Fruit fly (Drosophila melanogaster) whole organism, embryonic: ENCODE results near the gene CG14079.
A peak's percentile ranks its signal among the peaks of the same experiment; 100 is the strongest.

ENCODE experiments used
- B-H2 ChIP-seq: fragments of 200-800 bp; sonication (Bioruptor generic); optimal IDR thresholded peaks from 2 replicates; lab custom pipeline; 2018; ENCODE audit warnings: missing biosample characterization, mild to moderate bottlenecking, missing genetic modification characterization
- Blimp-1 ChIP-seq: fragments of 200-800 bp; sonication (Bioruptor generic); optimal IDR thresholded peaks from 3 replicates; lab custom pipeline; 2018; ENCODE audit warnings: missing biosample characterization, missing genetic modification characterization, mild to moderate bottlenecking, moderate library complexity, missing genetic modification reagents
- CG11085 ChIP-seq: fragments of 200-800 bp; sonication (Bioruptor generic); IDR thresholded peaks from 2 replicates; pipeline ENCODE4 v1.3.6; 2022; ENCODE audit warnings: missing biosample characterization, missing genetic modification characterization
- CG11695 ChIP-seq: fragments of 200-800 bp; sonication (Bioruptor generic); IDR thresholded peaks from 3 replicates; pipeline ENCODE4 v1.3.6; 2022; ENCODE audit warnings: missing biosample characterization, missing genetic modification characterization
- CG13624 ChIP-seq: fragments of 200-800 bp; sonication (Bioruptor generic); optimal IDR thresholded peaks from 2 replicates; lab custom pipeline; 2016; ENCODE audit warnings: missing biosample characterization, missing genetic modification characterization
- CG16779 ChIP-seq: fragments of 200-800 bp; sonication (Bioruptor generic); IDR thresholded peaks from 2 replicates; pipeline ENCODE4 v1.3.6; 2022; ENCODE audit warnings: missing biosample characterization, missing genetic modification characterization
- CG2199 ChIP-seq: fragments of 200-800 bp; sonication (Bioruptor generic); IDR thresholded peaks from 3 replicates; pipeline ENCODE4 v1.3.6; 2022; ENCODE audit warnings: missing biosample characterization, missing genetic modification characterization
- CG2678 ChIP-seq: fragments of 200-800 bp; sonication (Bioruptor generic); optimal IDR thresholded peaks from 3 replicates; lab custom pipeline; 2019; ENCODE audit warnings: missing biosample characterization, mild to moderate bottlenecking, missing genetic modification characterization, moderate library complexity
- CG30403 ChIP-seq: fragments of 200-800 bp; sonication (Bioruptor generic); optimal IDR thresholded peaks from 3 replicates; lab custom pipeline; 2016; ENCODE audit warnings: missing biosample characterization, missing genetic modification characterization
- CG31224 ChIP-seq: fragments of 200-800 bp; sonication (Bioruptor generic); IDR thresholded peaks from 2 replicates; pipeline ENCODE4 v1.3.6; 2022; ENCODE audit warnings: missing biosample characterization, missing genetic modification characterization
- CG32532 ChIP-seq: fragments of 200-800 bp; sonication (Bioruptor generic); IDR thresholded peaks from 2 replicates; pipeline ENCODE4 v1.3.6; 2022; ENCODE audit warnings: missing biosample characterization, missing genetic modification characterization
- CG43689 ChIP-seq: fragments of 200-800 bp; sonication (Bioruptor generic); IDR thresholded peaks from 2 replicates; pipeline ENCODE4 v1.3.6; 2022; ENCODE audit warnings: missing biosample characterization, missing genetic modification characterization
- CG4424 ChIP-seq: fragments of 200-800 bp; sonication (Bioruptor generic); optimal IDR thresholded peaks from 3 replicates; lab custom pipeline; 2016; ENCODE audit warnings: missing biosample characterization, missing genetic modification characterization
- CG5953 ChIP-seq: fragments of 200-800 bp; sonication (Bioruptor generic); IDR thresholded peaks from 2 replicates; pipeline ENCODE4 v1.3.6; 2022; ENCODE audit warnings: missing biosample characterization, missing genetic modification characterization
- CG6813 ChIP-seq: fragments of 200-800 bp; sonication (Bioruptor generic); optimal IDR thresholded peaks from 2 replicates; lab custom pipeline; 2017; ENCODE audit warnings: missing biosample characterization, missing genetic modification characterization, mild to moderate bottlenecking, moderate library complexity, missing genetic modification reagents
- CG7271 ChIP-seq: fragments of 200-800 bp; sonication (Bioruptor generic); optimal IDR thresholded peaks from 2 replicates; lab custom pipeline; 2018; ENCODE audit warnings: missing biosample characterization, mild to moderate bottlenecking, missing genetic modification characterization, moderate library complexity
- CG7839 ChIP-seq: fragments of 200-800 bp; sonication (Bioruptor generic); optimal IDR thresholded peaks from 3 replicates; lab custom pipeline; 2018; ENCODE audit warnings: missing biosample characterization, mild to moderate bottlenecking, missing genetic modification characterization, moderate library complexity
- CHES-1-like ChIP-seq: fragments of 200-800 bp; sonication (Bioruptor generic); optimal IDR thresholded peaks from 2 replicates; lab custom pipeline; 2016; ENCODE audit warnings: missing biosample characterization, missing genetic modification characterization
- D19B ChIP-seq: fragments of 200-800 bp; sonication (Bioruptor generic); optimal IDR thresholded peaks from 2 replicates; lab custom pipeline; 2017; ENCODE audit warnings: missing biosample characterization, mild to moderate bottlenecking, missing genetic modification characterization
- Dfd ChIP-seq, 2 experiments: fragments of >200 bp; optimal IDR thresholded peaks; 2 replicates each; lab custom pipeline; 2017; ENCODE audit warnings: missing biosample characterization in 2 of 2, missing genetic modification characterization in 2 of 2
- Dp ChIP-seq: fragments of 200-800 bp; sonication (Bioruptor generic); optimal IDR thresholded peaks from 2 replicates; lab custom pipeline; 2018; ENCODE audit warnings: missing biosample characterization, mild to moderate bottlenecking, missing genetic modification characterization, moderate library complexity
- Fer1 ChIP-seq: fragments of 200-800 bp; sonication (Bioruptor generic); optimal IDR thresholded peaks from 2 replicates; lab custom pipeline; 2017; ENCODE audit warnings: missing biosample characterization, mild to moderate bottlenecking, missing genetic modification characterization
- HLH3B ChIP-seq: fragments of 200-800 bp; sonication (Bioruptor generic); IDR thresholded peaks from 2 replicates; pipeline ENCODE4 v1.3.6; 2022; ENCODE audit warnings: missing biosample characterization, missing genetic modification characterization
- Hmr ChIP-seq: fragments of 200-800 bp; sonication (Bioruptor generic); optimal IDR thresholded peaks from 3 replicates; lab custom pipeline; 2017; ENCODE audit warnings: mild to moderate bottlenecking, missing biosample characterization, missing genetic modification reagents, missing genetic modification characterization
- Pdp1 ChIP-seq, 2 experiments: fragments of 200-800 bp; sonication (Bioruptor generic); optimal IDR thresholded peaks; 3 replicates each; lab custom pipeline; 2016; ENCODE audit warnings: missing biosample characterization in 2 of 2, missing genetic modification characterization in 2 of 2, mild to moderate bottlenecking in 1 of 2, moderate library complexity in 1 of 2
- Xrp1 ChIP-seq: fragments of 200-800 bp; sonication (Bioruptor generic); IDR thresholded peaks from 2 replicates; pipeline ENCODE4 v1.3.6; 2022; ENCODE audit warnings: missing biosample characterization, missing genetic modification characterization
- bsh ChIP-seq, 2 experiments: fragments of 200-800 bp; sonication (Bioruptor generic); optimal IDR thresholded peaks; 2 replicates each; lab custom pipeline; 2017 to 2018; ENCODE audit warnings: mild to moderate bottlenecking in 2 of 2, missing biosample characterization in 2 of 2, missing genetic modification characterization in 2 of 2, moderate library complexity in 1 of 2
- chm ChIP-seq: fragments of 200-800 bp; sonication (Bioruptor generic); IDR thresholded peaks from 2 replicates; pipeline ENCODE4 v1.3.6; 2022; ENCODE audit warnings: missing biosample characterization, missing genetic modification characterization
- dmrt11E ChIP-seq: fragments of 200-800 bp; sonication (Bioruptor generic); optimal IDR thresholded peaks from 3 replicates; lab custom pipeline; 2018; ENCODE audit warnings: missing biosample characterization, mild to moderate bottlenecking, missing genetic modification characterization, moderate library complexity
- ems ChIP-seq: fragments of 200-800 bp; sonication (Bioruptor generic); optimal IDR thresholded peaks from 3 replicates; lab custom pipeline; 2016; ENCODE audit warnings: missing biosample characterization, missing genetic modification characterization
- eyg ChIP-seq: fragments of 200-800 bp; sonication (Bioruptor generic); optimal IDR thresholded peaks from 3 replicates; lab custom pipeline; 2016; ENCODE audit warnings: missing biosample characterization, missing genetic modification characterization
- fu2 ChIP-seq: fragments of 200-800 bp; sonication (Bioruptor generic); optimal IDR thresholded peaks from 2 replicates; lab custom pipeline; 2016; ENCODE audit warnings: missing biosample characterization, missing genetic modification characterization
- ken ChIP-seq: fragments of 200-800 bp; sonication (Bioruptor generic); IDR thresholded peaks from 3 replicates; pipeline ENCODE4 v1.3.6; 2022; ENCODE audit warnings: missing biosample characterization, missing genetic modification characterization
- lmd ChIP-seq: fragments of 200-800 bp; sonication (Bioruptor generic); IDR thresholded peaks from 2 replicates; pipeline ENCODE4 v1.3.6; 2022; ENCODE audit warnings: missing biosample characterization, missing genetic modification characterization
- maf-S ChIP-seq: fragments of 200-800 bp; sonication (Bioruptor generic); optimal IDR thresholded peaks from 2 replicates; lab custom pipeline; 2016; ENCODE audit warnings: missing biosample characterization, missing genetic modification characterization
- mirr ChIP-seq: fragments of 200-800 bp; sonication (Bioruptor generic); optimal IDR thresholded peaks from 3 replicates; lab custom pipeline; 2018; ENCODE audit warnings: missing biosample characterization, mild to moderate bottlenecking, missing genetic modification characterization
- nau ChIP-seq: fragments of 200-800 bp; sonication (Bioruptor generic); optimal IDR thresholded peaks from 3 replicates; lab custom pipeline; 2017; ENCODE audit warnings: missing biosample characterization, mild to moderate bottlenecking, missing genetic modification characterization, missing genetic modification reagents
- peb ChIP-seq: fragments of 200-800 bp; sonication (Bioruptor generic); IDR thresholded peaks from 2 replicates; pipeline ENCODE4 v1.3.6; 2022; ENCODE audit warnings: missing biosample characterization, missing genetic modification characterization
- pnt ChIP-seq: fragments of 200-800 bp; sonication (Bioruptor generic); optimal IDR thresholded peaks from 3 replicates; lab custom pipeline; 2016; ENCODE audit warnings: missing biosample characterization, missing genetic modification characterization
- rib ChIP-seq: fragments of 200-800 bp; sonication (Bioruptor generic); IDR thresholded peaks from 2 replicates; pipeline ENCODE4 v1.3.6; 2022; ENCODE audit warnings: missing biosample characterization, missing genetic modification characterization
- scrt ChIP-seq: fragments of 200-800 bp; sonication (Bioruptor generic); optimal IDR thresholded peaks from 2 replicates; lab custom pipeline; 2018; ENCODE audit warnings: missing biosample characterization, mild to moderate bottlenecking, missing genetic modification characterization, moderate library complexity
- sob ChIP-seq: fragments of 200-800 bp; sonication (Bioruptor generic); IDR thresholded peaks from 2 replicates; pipeline ENCODE4 v1.3.6; 2022; ENCODE audit warnings: missing biosample characterization, missing genetic modification characterization
- sqz ChIP-seq: fragments of 200-800 bp; sonication (Bioruptor generic); optimal IDR thresholded peaks from 3 replicates; lab custom pipeline; 2018; ENCODE audit warnings: missing biosample characterization, mild to moderate bottlenecking, missing genetic modification characterization
- sug ChIP-seq: fragments of 200-800 bp; optimal IDR thresholded peaks from 2 replicates; lab custom pipeline; 2019; ENCODE audit warnings: missing biosample characterization, mild to moderate bottlenecking, missing genetic modification characterization, moderate library complexity
- trh ChIP-seq: fragments of 200-800 bp; sonication (Bioruptor generic); optimal IDR thresholded peaks from 2 replicates; lab custom pipeline; 2016; ENCODE audit warnings: missing biosample characterization, missing genetic modification characterization
- ttk ChIP-seq: fragments of 200-800 bp; sonication (Bioruptor generic); IDR thresholded peaks from 2 replicates; pipeline ENCODE4 v2.1.2; 2022; ENCODE audit warnings: missing biosample characterization, missing genetic modification characterization
- usp ChIP-seq: fragments of >200 bp; optimal IDR thresholded peaks from 2 replicates; lab custom pipeline; 2017; ENCODE audit warnings: missing biosample characterization, missing genetic modification characterization
- vvl ChIP-seq: fragments of 200-800 bp; sonication (Bioruptor generic); IDR thresholded peaks from 2 replicates; pipeline ENCODE4 v1.3.6; 2022; ENCODE audit warnings: missing biosample characterization, missing genetic modification characterization
- wor ChIP-seq: fragments of 200-800 bp; sonication (Bioruptor generic); IDR thresholded peaks from 2 replicates; pipeline ENCODE4 v1.3.6; 2022; ENCODE audit warnings: missing biosample characterization, missing genetic modification characterization
- z ChIP-seq: fragments of 200-800 bp; sonication (Bioruptor generic); IDR thresholded peaks from 3 replicates; pipeline ENCODE4 v1.3.6; 2022; ENCODE audit warnings: missing biosample characterization, missing genetic modification characterization

The CG14079 gene

DNA sequence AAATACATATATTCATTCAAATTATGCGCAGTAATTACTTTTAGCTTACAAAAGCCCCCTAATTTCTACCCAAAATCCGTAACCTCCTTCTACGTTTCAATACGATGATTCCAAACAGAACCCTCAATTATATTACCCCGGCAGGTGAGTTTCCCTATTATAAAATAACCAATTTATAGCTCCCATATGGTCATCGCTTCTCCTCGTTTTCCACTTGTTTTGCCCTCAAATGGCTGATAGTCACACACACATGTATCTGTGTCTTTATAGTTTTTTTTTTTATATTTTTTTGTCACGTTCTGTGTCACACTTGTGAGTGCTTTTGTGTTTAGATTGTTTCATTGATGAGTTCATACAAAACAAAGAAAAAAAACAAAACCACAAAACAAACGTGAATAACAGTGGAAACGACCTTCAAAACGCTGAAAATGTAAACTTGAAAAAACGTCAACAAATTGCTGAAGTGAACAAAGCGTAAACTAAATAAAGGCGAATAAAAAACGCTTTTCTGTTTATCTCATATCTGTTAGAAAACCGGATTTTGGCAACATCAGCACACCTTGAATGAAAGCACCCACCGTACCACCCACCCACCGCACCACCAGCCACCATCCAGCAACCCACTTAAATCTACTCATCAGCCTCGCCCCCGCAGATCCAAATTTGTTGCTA, 26.5 kb upstream of the CG14079 start (continued):
- TF ChIP-seq sug (tag; lab: Kevin White, UChicago) (peak; percentile 13), nau (GFP tag; lab: Kevin White, UChicago) (peak; percentile 48), CG31224 (peak; percentile 11; the same call in 1 of the 2 replicates), HLH3B (GFP tag; lab: Robert Waterston, UW) (peak; percentile 18; the same call in 1 of the 2 replicates), bsh (GFP tag; optimal IDR thresholded peaks at IDR 0.05; lab: Kevin White, UChicago) (no peak), CG11695 (GFP tag; lab: Robert Waterston, UW) (peak; percentile 31; the same call in 1 of the 3 replicates), CG2678 (tag; lab: Kevin White, UChicago) (peak; percentile 57), dmrt11E (tag; lab: Kevin White, UChicago) (no peak), fu2 (GFP tag; lab: Kevin White, UChicago) (no peak), CG5953 (no peak), vvl (peak; percentile 43), Dfd (GFP tag; optimal IDR thresholded peaks at IDR 0.05; lab: Kevin White, UChicago) (no peak), ttk (no peak), maf-S (GFP tag; lab: Kevin White, UChicago) (no peak), wor (GFP tag; lab: Robert Waterston, UW) (no peak), rib (GFP tag; lab: Robert Waterston, UW) (peak; percentile 76; the same call in 1 of the 2 replicates), B-H2 (peak; percentile 62), scrt (GFP tag; lab: Kevin White, UChicago) (peak; percentile 38), CG43689 (GFP tag; lab: Robert Waterston, UW) (no peak), sqz (GFP tag; lab: Kevin White, UChicago) (peak; percentile 80), CG32532 (GFP tag; lab: Robert Waterston, UW) (peak; percentile 67), CG30403 (GFP tag; lab: Kevin White, UChicago) (peak; percentile 17), z (0 out of 3 replicates have a peak, but pooled peaks have one; percentile 62), CG2199 (0 out of 3 replicates have a peak, but pooled peaks have one; percentile 18), CG16779 (GFP tag; lab: Robert Waterston, UW) (no peak), trh (GFP tag; lab: Kevin White, UChicago) (no peak), sob (GFP tag; lab: Robert Waterston, UW) (0 out of 2 replicates have a peak, but pooled peaks have one; percentile 7), Dp (GFP tag; lab: Kevin White, UChicago) (no peak), pnt (GFP tag; lab: Kevin White, UChicago) (peak; percentile 19), CG11085 (GFP tag; lab: Robert Waterston, UW) (no peak), ems (GFP tag; lab: Kevin White, UChicago) (no peak), Pdp1 (GFP tag; optimal IDR thresholded peaks at IDR 0.05; lab: Kevin White, UChicago) (no peak), ken (GFP tag; lab: Robert Waterston, UW) (0 out of 3 replicates have a peak, but pooled peaks have one; percentile 20), Blimp-1 (GFP tag; lab: Kevin White, UChicago) (peak; percentile 33), usp (GFP tag; lab: Kevin White, UChicago) (no peak), mirr (GFP tag; lab: Kevin White, UChicago) (peak; percentile 34), CG4424 (peak; percentile 20), Xrp1 (GFP tag; lab: Robert Waterston, UW) (peak; percentile 41; the same call in 1 of the 2 replicates), peb (GFP tag; lab: Robert Waterston, UW) (no peak), eyg (GFP tag; lab: Kevin White, UChicago) (peak; percentile 3), CG13624 (GFP tag; lab: Kevin White, UChicago) (no peak), D19B (GFP tag; lab: Kevin White, UChicago) (peak; percentile 33), CG7839 (peak; percentile 12), lmd (no peak), CG6813 (peak; percentile 25), Hmr (GFP tag; lab: Kevin White, UChicago) (peak; percentile 37), CG7271 (tag; lab: Kevin White, UChicago) (no peak), CHES-1-like (peak; percentile 1), Fer1 (GFP tag; lab: Kevin White, UChicago) (peak; percentile 70), chm (GFP tag; lab: Robert Waterston, UW) (0 out of 2 replicates have a peak, but pooled peaks have one; percentile 10)
